Fruit fly (Drosophila melanogaster): ENCODE data around the gene CG33985.

The CG33985 gene

dm6 chr3L:15500813-15501645 lies 25.6 kb downstream of the CG33985 start, which contains the start of gene CG7272 (continued):
- TF ChIP-seq HHEX (GFP tag; optimal IDR thresholded peaks at IDR 0.05) (no peak), CG16813 (GFP tag; IDR thresholded peaks at IDR 0.05; ENCODE audit: partially characterized antibody) (0 out of 3 replicates have a peak, but pooled peaks have one; percentile 19), ro (GFP tag; IDR thresholded peaks at IDR 0.05) (no peak), Stat92E (GFP tag; optimal IDR thresholded peaks at IDR 0.05) (peak in 1 of 3 experiments; percentile 21), CG2678 (tag; optimal IDR thresholded peaks at IDR 0.05) (peak; percentile 24), CG16779 (GFP tag; IDR thresholded peaks at IDR 0.05) (no peak), sna (GFP tag; IDR thresholded peaks at IDR 0.05; ENCODE audit: partially characterized antibody) (0 out of 2 replicates have a peak, but pooled peaks have one; percentile 36), Myb (GFP tag; optimal IDR thresholded peaks at IDR 0.05) (peak; percentile 90), seq (GFP tag; IDR thresholded peaks at IDR 0.05) (peak; percentile 23; the same call in 1 of the 2 replicates), mam (GFP tag; optimal IDR thresholded peaks at IDR 0.05) (peak; percentile 29), CG7745 (tag; optimal IDR thresholded peaks at IDR 0.05) (no peak), gce (GFP tag; IDR thresholded peaks at IDR 0.05) (0 out of 3 replicates have a peak, but pooled peaks have one; percentile 41), CG13287 (GFP tag; IDR thresholded peaks at IDR 0.05; ENCODE audit: partially characterized antibody) (peak; percentile 66), CG6791 (GFP tag; IDR thresholded peaks at IDR 0.05; ENCODE audit: partially characterized antibody) (no peak), Dbx (GFP tag; IDR thresholded peaks at IDR 0.05) (peak; percentile 69; the same call in 2 of the 3 replicates), mirr (GFP tag; optimal IDR thresholded peaks at IDR 0.05) (peak; percentile 65), CG13894 (tag; optimal IDR thresholded peaks at IDR 0.05) (peak; percentile 48), CG18011 (GFP tag; optimal IDR thresholded peaks at IDR 0.05) (peak; percentile 22), CG13775 (GFP tag; optimal IDR thresholded peaks at IDR 0.05) (peak; percentile 0), eve (GFP tag; optimal IDR thresholded peaks at IDR 0.05) (no peak), Hmr (GFP tag; optimal IDR thresholded peaks at IDR 0.05) (peak; percentile 32), CG2129 (GFP tag; IDR thresholded peaks at IDR 0.05; ENCODE audit: partially characterized antibody) (no peak), Xbp1 (GFP tag; optimal IDR thresholded peaks at IDR 0.05) (no peak), Ssrp (tag; optimal IDR thresholded peaks at IDR 0.05) (no peak), CG32532 (GFP tag; IDR thresholded peaks at IDR 0.05) (peak; percentile 47), klu (GFP tag; IDR thresholded peaks at IDR 0.05) (no peak), CG10565 (GFP tag; optimal IDR thresholded peaks at IDR 0.05) (no peak), shn (GFP tag; optimal IDR thresholded peaks at IDR 0.05) (no peak), MTF-1 (GFP tag; optimal IDR thresholded peaks at IDR 0.05; ENCODE audit: borderline replicate concordance) (peak; percentile 14), gro (GFP tag; optimal IDR thresholded peaks at IDR 0.05) (no peak), ftz-f1 (GFP tag; optimal IDR thresholded peaks at IDR 0.05) (peak; percentile 84), D (optimal IDR thresholded peaks at IDR 0.05) (no peak), D (GFP tag; optimal IDR thresholded peaks at IDR 0.05) (no peak), toy (GFP tag; IDR thresholded peaks at IDR 0.05) (no peak), sob (GFP tag; IDR thresholded peaks at IDR 0.05) (peak; percentile 15; the same call in 1 of the 2 replicates), aop (GFP tag; IDR thresholded peaks at IDR 0.05) (no peak), pfk (GFP tag; optimal IDR thresholded peaks at IDR 0.05) (no peak), mld (GFP tag; IDR thresholded peaks at IDR 0.05; ENCODE audit: partially characterized antibody) (0 out of 3 replicates have a peak, but pooled peaks have one; percentile 17), Lhr (GFP tag; optimal IDR thresholded peaks at IDR 0.05) (peak; percentile 5), Deaf1 (tag; optimal IDR thresholded peaks at IDR 0.05) (peak; percentile 72), vnd (GFP tag; IDR thresholded peaks at IDR 0.05; ENCODE audit: partially characterized antibody) (peak; percentile 39; the same call in 2 of the 3 replicates), pho (GFP tag; optimal IDR thresholded peaks at IDR 0.05) (peak; percentile 22), org-1 (GFP tag; optimal IDR thresholded peaks at IDR 0.05) (no peak), crp (GFP tag; optimal IDR thresholded peaks at IDR 0.05) (peak in 1 of 2 experiments; percentile 5), jigr1 (GFP tag; IDR thresholded peaks at IDR 0.05) (no peak), croc (GFP tag; conservative IDR thresholded peaks at IDR 0.05) (no peak), Atf-2 (GFP tag; optimal IDR thresholded peaks at IDR 0.05) (no peak)

All from whole organism, embryonic.